Fruit fly (Drosophila melanogaster) whole organism, wandering third instar larva: Measurements from ENCODE around the gene CG18766.
A peak's percentile ranks its signal among the peaks of the same experiment; 100 is the strongest.

Experiments
- Abd-B ChIP-seq: fragments of >200 bp; optimal IDR thresholded peaks from 2 replicates; lab custom pipeline; 2017; ENCODE audit warnings: missing biosample characterization, missing genetic modification characterization
- CG32264 ChIP-seq: fragments of 200-800 bp; sonication (Bioruptor generic); optimal IDR thresholded peaks from 2 replicates; lab custom pipeline; 2016; ENCODE audit warnings: missing biosample characterization, missing genetic modification characterization
- CG9705 ChIP-seq: fragments of 200-800 bp; sonication (Bioruptor generic); optimal IDR thresholded peaks from 2 replicates; lab custom pipeline; 2018; ENCODE audit warnings: missing biosample characterization, mild to moderate bottlenecking, missing genetic modification characterization
- CrebA ChIP-seq: fragments of 200-800 bp; sonication (Bioruptor generic); optimal IDR thresholded peaks from 2 replicates; lab custom pipeline; 2016; ENCODE audit warnings: missing biosample characterization, mild to moderate bottlenecking, missing genetic modification characterization, borderline replicate concordance
- Dif ChIP-seq: fragments of 200-275, 200-300 bp; sonication (Bioruptor generic); optimal IDR thresholded peaks from 2 replicates; lab custom pipeline; 2018; ENCODE audit warnings: missing biosample characterization, missing genetic modification characterization; ENCODE audit not compliant: partially characterized antibody
- HLH106 ChIP-seq: fragments of 200-800 bp; optimal IDR thresholded peaks from 3 replicates; lab custom pipeline; 2019; ENCODE audit warnings: missing biosample characterization, mild to moderate bottlenecking, missing genetic modification characterization, moderate library complexity
- Hnf4 ChIP-seq: fragments of 200-800 bp; sonication (Bioruptor generic); optimal IDR thresholded peaks from 2 replicates; lab custom pipeline; 2016; ENCODE audit warnings: missing biosample characterization, mild to moderate bottlenecking, missing genetic modification characterization
- Hr78 ChIP-seq: fragments of >200 bp; optimal IDR thresholded peaks from 2 replicates; lab custom pipeline; 2017; ENCODE audit warnings: missing biosample characterization, missing genetic modification characterization
- Hr83 ChIP-seq: fragments of 200-300 bp; sonication (Bioruptor generic); optimal IDR thresholded peaks from 2 replicates; lab custom pipeline; 2016; ENCODE audit warnings: missing biosample characterization, mild to moderate bottlenecking, missing genetic modification characterization, moderate library complexity; ENCODE audit not compliant: poor library complexity, severe bottlenecking
- Mio ChIP-seq: sonication (Bioruptor generic); optimal IDR thresholded peaks from 2 replicates; lab custom pipeline; 2016; ENCODE audit warnings: missing biosample characterization, missing genetic modification characterization
- Myc ChIP-seq: fragments of >200 bp; optimal IDR thresholded peaks from 2 replicates; lab custom pipeline; 2017
- N ChIP-seq: fragments of >200 bp; optimal IDR thresholded peaks from 2 replicates; lab custom pipeline; 2018; ENCODE audit warnings: missing biosample characterization, missing external identifiers, missing genetic modification characterization
- OdsH ChIP-seq: fragments of 200-800 bp; sonication (Bioruptor generic); optimal IDR thresholded peaks from 2 replicates; lab custom pipeline; 2016; ENCODE audit warnings: missing biosample characterization, mild to moderate bottlenecking, missing genetic modification characterization
- Rel ChIP-seq, 2 experiments: fragments of 200-800 bp; sonication (Bioruptor generic) in 1 of 2; optimal IDR thresholded peaks; 2 replicates in 1 of 2; 3 replicates in 1 of 2; lab custom pipeline; 2016 to 2019; ENCODE audit warnings: mild to moderate bottlenecking in 2 of 2, missing biosample characterization in 2 of 2, missing genetic modification characterization in 2 of 2, moderate library complexity in 1 of 2
- Sp1 ChIP-seq: fragments of 200-800 bp; sonication (Bioruptor generic); optimal IDR thresholded peaks from 3 replicates; lab custom pipeline; 2019; ENCODE audit warnings: missing biosample characterization, mild to moderate bottlenecking, missing genetic modification characterization, moderate library complexity
- br ChIP-seq: fragments of 200-800 bp; sonication (Bioruptor generic); optimal IDR thresholded peaks from 2 replicates; lab custom pipeline; 2016; ENCODE audit warnings: missing biosample characterization, missing genetic modification characterization
- brk ChIP-seq: fragments of 200-800 bp; sonication (Bioruptor generic); optimal IDR thresholded peaks from 2 replicates; lab custom pipeline; 2016; ENCODE audit warnings: missing biosample characterization, mild to moderate bottlenecking, missing genetic modification characterization
- dsf ChIP-seq: sonication (Bioruptor generic); optimal IDR thresholded peaks from 2 replicates; lab custom pipeline; 2016; ENCODE audit warnings: missing biosample characterization, missing genetic modification characterization, borderline replicate concordance
- ey ChIP-seq: fragments of 200-800 bp; sonication (Bioruptor generic); optimal IDR thresholded peaks from 2 replicates; lab custom pipeline; 2016; ENCODE audit warnings: missing biosample characterization, missing genetic modification characterization
- foxo ChIP-seq, 2 experiments: fragments of 200-800 bp; sonication (Bioruptor generic); optimal IDR thresholded peaks; 2 replicates in 1 of 2; 3 replicates in 1 of 2; lab custom pipeline; 2016 to 2017; ENCODE audit warnings: missing biosample characterization in 2 of 2, missing genetic modification characterization in 2 of 2
- h ChIP-seq: fragments of 200-800 bp; sonication (Bioruptor generic); optimal IDR thresholded peaks from 3 replicates; lab custom pipeline; 2016; ENCODE audit warnings: missing biosample characterization, mild to moderate bottlenecking, missing genetic modification characterization
- jim ChIP-seq: fragments of 175-275, 200-325 bp; sonication (Bioruptor generic); optimal IDR thresholded peaks from 2 replicates; lab custom pipeline; 2016; ENCODE audit warnings: missing biosample characterization, mild to moderate bottlenecking, missing genetic modification characterization
- lola ChIP-seq: fragments of >200 bp; optimal IDR thresholded peaks from 2 replicates; lab custom pipeline; 2017; ENCODE audit warnings: missing biosample characterization, missing genetic modification characterization
- pan ChIP-seq: fragments of >200 bp; optimal IDR thresholded peaks from 2 replicates; lab custom pipeline; 2017
- psq ChIP-seq: fragments of 200-800 bp; sonication (Bioruptor generic); optimal IDR thresholded peaks from 3 replicates; lab custom pipeline; 2017; ENCODE audit warnings: missing biosample characterization, mild to moderate bottlenecking, missing genetic modification characterization, moderate library complexity
- rgr ChIP-seq: fragments of 200-800 bp; sonication (Bioruptor generic); optimal IDR thresholded peaks from 3 replicates; lab custom pipeline; 2016; ENCODE audit warnings: missing biosample characterization, mild to moderate bottlenecking, missing genetic modification characterization
- sv ChIP-seq: fragments of 200-800 bp; sonication (Bioruptor generic); optimal IDR thresholded peaks from 3 replicates; lab custom pipeline; 2016; ENCODE audit warnings: missing biosample characterization, missing genetic modification characterization
- tai ChIP-seq: sonication (Bioruptor generic); optimal IDR thresholded peaks from 2 replicates; lab custom pipeline; 2016; ENCODE audit warnings: missing biosample characterization, missing genetic modification characterization
- woc ChIP-seq: sonication (Bioruptor generic); optimal IDR thresholded peaks from 2 replicates; lab custom pipeline; 2016; ENCODE audit warnings: missing biosample characterization, mild to moderate bottlenecking, missing genetic modification characterization

Gene CG18766

DNA sequence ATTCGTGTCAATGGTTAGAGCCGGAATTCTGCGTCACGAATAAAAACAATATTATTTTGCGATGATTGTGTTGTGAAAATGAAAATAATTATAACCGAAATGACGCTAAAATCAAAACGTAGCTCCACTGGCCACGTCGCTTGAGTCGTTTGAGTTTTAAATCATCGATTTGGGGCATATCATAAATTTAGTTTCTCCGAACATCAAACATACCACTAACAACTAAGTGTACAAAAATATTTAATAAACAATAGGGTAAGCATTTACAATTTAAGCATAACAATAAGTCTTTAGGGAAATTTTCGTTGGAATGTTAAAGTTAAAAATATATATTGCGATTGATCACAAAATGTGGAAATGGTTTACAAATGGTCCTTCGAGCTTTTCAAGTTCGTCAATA, 5.9 kb upstream of the CG18766 start, which contains the start of the genes TTLL6B and TfIIA-L:
Gene TTLL6B (minus strand): TSS at position 101 of the 400 bp plus-strand sequence.
Gene TfIIA-L (plus strand): TSS at position 206 of the 400 bp plus-strand sequence.
- TF ChIP-seq brk (GFP tag; lab: Kevin White, UChicago) (no peak), Abd-B (GFP tag; lab: Kevin White, UChicago) (no peak), psq (no peak), tai (GFP tag; lab: Kevin White, UChicago) (no peak), Hr83 (GFP tag; lab: Kevin White, UChicago) (no peak), CG9705 (GFP tag; lab: Kevin White, UChicago) (no peak), CrebA (GFP tag; lab: Kevin White, UChicago) (no peak), Myc (lab: Kevin White, UChicago) (no peak), ey (GFP tag; lab: Kevin White, UChicago) (no peak), lola (GFP tag; lab: Kevin White, UChicago) (no peak), pan (no peak), Sp1 (no peak), woc (no peak), Rel (GFP tag; optimal IDR thresholded peaks at IDR 0.05; lab: Kevin White, UChicago) (no peak), Rel (tag; optimal IDR thresholded peaks at IDR 0.05; lab: Kevin White, UChicago) (no peak), CG32264 (no peak), br (GFP tag; lab: Kevin White, UChicago) (no peak), Mio (GFP tag; lab: Kevin White, UChicago) (no peak)

DNA sequence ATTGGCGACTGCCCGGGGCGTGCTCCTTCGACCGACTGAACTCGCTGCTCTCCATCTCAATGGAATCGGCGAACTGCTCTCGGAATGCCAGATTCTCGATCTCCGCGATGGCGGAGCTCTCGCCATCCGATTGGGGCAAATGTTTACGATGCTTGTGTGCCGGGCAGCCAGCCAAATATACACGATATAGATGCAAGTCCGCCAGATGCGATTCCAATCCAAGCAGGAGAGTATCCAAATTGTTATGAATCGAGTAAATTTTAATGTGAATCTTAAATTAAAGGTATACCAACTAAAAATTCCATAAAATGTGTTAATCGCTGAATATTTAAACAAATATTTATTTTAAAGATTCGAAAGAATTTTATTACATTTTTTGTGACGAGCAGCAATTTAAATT, 2.8 kb upstream of the CG18766 start, which contains the start of gene CG5984:
Gene CG5984 (minus strand): TSS at position 101 of the 400 bp plus-strand sequence.
- TF ChIP-seq N (GFP tag; lab: Kevin White, UChicago), result no peak
- TF ChIP-seq psq, result no peak
- no peak for TF ChIP-seq Myc (lab: Kevin White, UChicago)
- TF ChIP-seq br (GFP tag; lab: Kevin White, UChicago), result no peak
- TF ChIP-seq OdsH, result no peak
- TF ChIP-seq pan, result no peak

DNA sequence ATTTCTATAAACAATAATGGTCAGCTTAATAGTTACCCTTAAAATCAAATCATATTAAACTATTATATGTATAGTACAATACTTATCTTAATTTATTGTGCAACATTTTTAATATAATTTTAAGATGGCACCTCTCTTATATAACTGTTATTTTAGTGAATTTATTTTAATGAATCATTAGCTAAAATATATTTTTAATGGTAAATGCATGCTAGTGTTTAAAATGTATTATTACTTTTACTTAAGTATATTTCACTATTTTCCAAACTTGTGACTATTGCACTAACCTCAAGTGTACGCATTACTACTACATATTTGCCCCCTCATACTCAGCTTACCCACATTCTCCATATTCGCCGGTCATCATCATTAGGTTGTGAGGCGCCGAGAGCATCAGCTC, 1.2 kb upstream of the CG18766 start:
- TF ChIP-seq foxo (GFP tag; optimal IDR thresholded peaks at IDR 0.05; lab: Kevin White, UChicago) (peak in 1 of 2 experiments; percentile 46), Hr83 (GFP tag; lab: Kevin White, UChicago) (no peak), psq (peak; percentile 37), Sp1 (peak; percentile 50), rgr (peak; percentile 47), dsf (GFP tag; lab: Kevin White, UChicago) (no peak), h (GFP tag; lab: Kevin White, UChicago) (peak; percentile 21), OdsH (peak; percentile 45), HLH106 (tag; lab: Kevin White, UChicago) (peak; percentile 56), sv (GFP tag; lab: Kevin White, UChicago) (no peak)

DNA sequence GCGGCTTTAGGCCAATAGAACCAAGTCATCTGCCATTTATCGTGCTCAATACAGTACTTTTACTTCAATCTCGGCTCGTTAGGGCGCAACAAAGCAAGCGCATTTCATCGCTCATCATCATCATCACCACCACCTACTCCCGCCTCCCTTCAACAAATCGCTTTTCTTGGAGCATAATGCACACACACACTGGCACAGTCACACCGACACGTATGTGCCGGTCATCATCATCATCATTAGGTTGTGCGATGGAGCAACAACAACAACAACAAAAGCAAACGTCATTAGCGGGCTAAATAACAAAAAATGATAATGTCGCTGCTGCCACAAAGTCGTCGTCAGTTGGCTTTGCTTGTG, 330 bp upstream of the CG18766 start:
- TF ChIP-seq rgr (peak; percentile 8), jim (GFP tag; lab: Kevin White, UChicago) (no peak), foxo (GFP tag; optimal IDR thresholded peaks at IDR 0.05; lab: Kevin White, UChicago) (peak in 1 of 2 experiments; percentile 18), Hr78 (no peak)
- TF ChIP-seq, all 38 proteins: peak for 2

DNA sequence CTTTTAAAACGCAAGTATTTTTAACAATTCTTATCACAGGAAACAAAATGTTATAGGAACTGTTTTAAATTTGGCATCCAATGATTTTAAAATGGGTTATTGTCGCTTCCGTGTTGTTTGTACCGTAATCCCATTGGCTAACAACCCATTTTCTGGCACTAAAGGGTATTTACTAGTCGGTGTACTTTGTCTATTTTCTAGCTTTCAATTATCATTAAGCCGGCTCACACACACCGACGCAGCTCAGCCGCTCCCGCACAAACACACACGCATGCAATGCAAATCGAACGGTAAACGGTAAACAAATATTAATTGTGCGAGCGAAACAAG, 672 bp downstream of the CG18766 start:
- no peak for TF ChIP-seq Hr78
- TF ChIP-seq Dif, result no peak
- no peak for TF ChIP-seq Hnf4 (GFP tag; lab: Kevin White, UChicago)
- no peak for TF ChIP-seq N (GFP tag; lab: Kevin White, UChicago)
- no peak for TF ChIP-seq Myc (lab: Kevin White, UChicago)
- TF ChIP-seq Sp1, result no peak
- no peak for TF ChIP-seq br (GFP tag; lab: Kevin White, UChicago)
- TF ChIP-seq woc, result no peak
- TF ChIP-seq tai (GFP tag; lab: Kevin White, UChicago), result no peak
- TF ChIP-seq HLH106 (tag; lab: Kevin White, UChicago), result no peak
- no peak for TF ChIP-seq brk (GFP tag; lab: Kevin White, UChicago)
- no peak for TF ChIP-seq Abd-B (GFP tag; lab: Kevin White, UChicago)
- TF ChIP-seq CG32264, result no peak
- TF ChIP-seq psq, result no peak
- no peak for TF ChIP-seq Mio (GFP tag; lab: Kevin White, UChicago)
- TF ChIP-seq CrebA (GFP tag; lab: Kevin White, UChicago), result no peak

DNA sequence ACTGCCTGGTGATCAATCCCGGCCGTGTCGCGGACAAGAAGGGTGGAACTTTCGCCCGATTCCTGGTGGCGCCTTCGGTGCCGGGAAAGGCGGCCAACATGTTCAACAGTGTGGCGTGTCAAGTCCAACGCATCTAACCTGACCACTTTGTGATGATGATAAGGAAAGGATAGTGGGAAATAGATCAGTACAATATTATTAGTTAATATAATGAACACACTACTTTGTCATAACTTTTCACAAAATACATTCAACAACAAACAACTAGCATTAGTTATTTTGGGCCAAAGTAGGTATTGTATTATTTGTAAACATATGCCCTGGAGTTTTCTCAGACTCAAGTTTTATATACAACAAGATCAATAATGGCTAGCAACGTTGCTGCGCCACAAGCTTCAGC, 4.1 kb downstream of the CG18766 start, which contains the start of gene CG17991:
Gene CG17991 (plus strand): TSS at position 301 of the 400 bp plus-strand sequence.
- TF ChIP-seq CG32264 (no peak), Sp1 (no peak)
- TF ChIP-seq, all 38 proteins: peak for 0
